Worm (Caenorhabditis elegans): ENCODE measurements around the gene pri-1.

The pri-1 gene

ce11 chrIII:9598168-9598567 lies 15.9 kb downstream of the pri-1 start, which contains the start of gene F58A4.1:
F58A4.1 (plus strand) TSS chrIII:9598468.
- TF ChIP-seq him-1 (tag; optimal IDR thresholded peaks at IDR 0.05) (no peak), W03F9.2 (tag; optimal IDR thresholded peaks at IDR 0.05) (no peak), dao-5 (tag; optimal IDR thresholded peaks at IDR 0.05) (no peak)

- TF ChIP-seq dao-5 (tag; optimal IDR thresholded peaks at IDR 0.05) (no peak), him-1 (tag; optimal IDR thresholded peaks at IDR 0.05) (no peak), W03F9.2 (tag; optimal IDR thresholded peaks at IDR 0.05) (no peak)
These were observed 17.0 kb downstream of the pri-1 start, which contains the start of gene C48B4.12 for ce11 chrIII:9597044-9597443. C48B4.12 (plus strand) TSS chrIII:9597344.

- TF ChIP-seq dao-5 (tag; optimal IDR thresholded peaks at IDR 0.05) (no peak), W03F9.2 (tag; optimal IDR thresholded peaks at IDR 0.05) (no peak), him-1 (tag; optimal IDR thresholded peaks at IDR 0.05) (no peak)
These were observed 18.5 kb downstream of the pri-1 start, which contains the start of gene rom-2 for ce11 chrIII:9595563-9595962. rom-2 (minus strand) TSS chrIII:9595663.

ce11 chrIII:9592118-9592517 lies 22.0 kb downstream of the pri-1 start, which contains the start of gene acox-1.5:
acox-1.5 (minus strand) TSS chrIII:9592192.
- TF ChIP-seq dao-5 (tag; optimal IDR thresholded peaks at IDR 0.05) (no peak), W03F9.2 (tag; optimal IDR thresholded peaks at IDR 0.05) (no peak), him-1 (tag; optimal IDR thresholded peaks at IDR 0.05) (no peak)

- TF ChIP-seq dao-5 (tag; optimal IDR thresholded peaks at IDR 0.05): no peak
- no peak for TF ChIP-seq W03F9.2 (tag; optimal IDR thresholded peaks at IDR 0.05)
- no peak for TF ChIP-seq him-1 (tag; optimal IDR thresholded peaks at IDR 0.05)
These were observed 23.9 kb downstream of the pri-1 start for ce11 chrIII:9590212-9590611.

- TF ChIP-seq W03F9.2 (tag; optimal IDR thresholded peaks at IDR 0.05): no peak
- TF ChIP-seq him-1 (tag; optimal IDR thresholded peaks at IDR 0.05): no peak
- no peak for TF ChIP-seq dao-5 (tag; optimal IDR thresholded peaks at IDR 0.05)
These were observed 28.8 kb downstream of the pri-1 start for ce11 chrIII:9585314-9585713.

- TF ChIP-seq dao-5 (tag; optimal IDR thresholded peaks at IDR 0.05) (no peak), W03F9.2 (tag; optimal IDR thresholded peaks at IDR 0.05) (no peak), him-1 (tag; optimal IDR thresholded peaks at IDR 0.05) (no peak)
These were observed 30.9 kb downstream of the pri-1 start for ce11 chrIII:9583224-9583623.

- TF ChIP-seq W03F9.2 (tag; optimal IDR thresholded peaks at IDR 0.05): no peak
- no peak for TF ChIP-seq dao-5 (tag; optimal IDR thresholded peaks at IDR 0.05)
- no peak for TF ChIP-seq him-1 (tag; optimal IDR thresholded peaks at IDR 0.05)
These were observed 31.8 kb downstream of the pri-1 start, which contains the start of gene C48B4.3 for ce11 chrIII:9582240-9582639. C48B4.3 (minus strand) TSS chrIII:9582388.

- TF ChIP-seq dao-5 (tag; optimal IDR thresholded peaks at IDR 0.05) (no peak), W03F9.2 (tag; optimal IDR thresholded peaks at IDR 0.05) (no peak), him-1 (tag; optimal IDR thresholded peaks at IDR 0.05) (no peak)
These were observed 33.8 kb downstream of the pri-1 start, which contains the start of gene ced-7 for ce11 chrIII:9580039-9580891. ced-7 (minus strand) TSS chrIII:9580089.

ce11 chrIII:9570869-9571268 lies 43.2 kb downstream of the pri-1 start:
- TF ChIP-seq him-1 (tag; optimal IDR thresholded peaks at IDR 0.05) (no peak), W03F9.2 (tag; optimal IDR thresholded peaks at IDR 0.05) (no peak), dao-5 (tag; optimal IDR thresholded peaks at IDR 0.05) (no peak)

- TF ChIP-seq him-1 (tag; optimal IDR thresholded peaks at IDR 0.05): no peak
- no peak for TF ChIP-seq W03F9.2 (tag; optimal IDR thresholded peaks at IDR 0.05)
- no peak for TF ChIP-seq dao-5 (tag; optimal IDR thresholded peaks at IDR 0.05)
These were observed 45.6 kb downstream of the pri-1 start, which contains the start of gene C48B4.13 for ce11 chrIII:9568451-9568850. C48B4.13 (plus strand) TSS chrIII:9568751.

- TF ChIP-seq dao-5 (tag; optimal IDR thresholded peaks at IDR 0.05): no peak
- no peak for TF ChIP-seq him-1 (tag; optimal IDR thresholded peaks at IDR 0.05)
These were observed 48.1 kb downstream of the pri-1 start, which contains the start of gene C48B4.11 for ce11 chrIII:9565973-9566372. C48B4.11 (minus strand) TSS chrIII:9566115.

ce11 chrIII:9564410-9564809 lies 49.7 kb downstream of the pri-1 start, which contains the start of gene C48B4.10:
C48B4.10 (minus strand) TSS chrIII:9564510.
- TF ChIP-seq him-1 (tag; optimal IDR thresholded peaks at IDR 0.05) (no peak), W03F9.2 (tag; optimal IDR thresholded peaks at IDR 0.05) (no peak), dao-5 (tag; optimal IDR thresholded peaks at IDR 0.05) (no peak)

- TF ChIP-seq dao-5 (tag; optimal IDR thresholded peaks at IDR 0.05): no peak
- no peak for TF ChIP-seq him-1 (tag; optimal IDR thresholded peaks at IDR 0.05)
- no peak for TF ChIP-seq W03F9.2 (tag; optimal IDR thresholded peaks at IDR 0.05)
These were observed 50.8 kb downstream of the pri-1 start, which contains the start of gene C48B4.9 for ce11 chrIII:9563235-9563634. C48B4.9 (minus strand) TSS chrIII:9563335.

Measured in whole organism, L4/young adult.